Worm (Caenorhabditis elegans) whole organism, young adult: ENCODE measurements around the gene acr-2.

Experiments used
- B0261.1 ChIP-seq: sonication (generic microtip); optimal IDR thresholded peaks from 2 replicates; lab custom pipeline; 2016; ENCODE audit warnings: mild to moderate bottlenecking, missing genetic modification characterization, moderate library complexity, missing compliant biosample characterization
- F37B4.10 ChIP-seq: fragments of 200-800 bp; sonication (Bioruptor generic); IDR thresholded peaks from 2 replicates; pipeline ENCODE4 v1.3.6; 2022; ENCODE audit warnings: missing genetic modification characterization, missing compliant biosample characterization
- aptf-2 ChIP-seq: fragments of 200-800 bp; sonication (Bioruptor generic); conservative IDR thresholded peaks from 2 replicates; pipeline ENCODE4 v1.3.6; 2022; ENCODE audit warnings: missing genetic modification reagents, missing genetic modification characterization, missing compliant biosample characterization
- nhr-27 ChIP-seq: fragments of 200-800 bp; sonication (Bioruptor generic); optimal IDR thresholded peaks from 2 replicates; lab custom pipeline; 2018; ENCODE audit warnings: mild to moderate bottlenecking, missing genetic modification characterization, moderate library complexity, missing compliant biosample characterization
- nhr-90 ChIP-seq: sonication (generic microtip); optimal IDR thresholded peaks from 2 replicates; lab custom pipeline; 2016; ENCODE audit warnings: missing genotype, mild to moderate bottlenecking, missing genetic modification characterization, missing compliant biosample characterization
- pbrm-1 ChIP-seq: fragments of 200-800 bp; sonication (Bioruptor generic); IDR thresholded peaks from 2 replicates; pipeline ENCODE4 v1.3.6; 2022; ENCODE audit warnings: missing genetic modification reagents, missing genetic modification characterization, missing compliant biosample characterization
- unc-130 ChIP-seq: sonication (generic microtip); optimal IDR thresholded peaks from 2 replicates; lab custom pipeline; 2016; ENCODE audit warnings: missing genetic modification reagents, missing genetic modification characterization, missing compliant biosample characterization

ce11 chrX:6687756-6688155 is 14.6 kb upstream of the acr-2 start:
- TF ChIP-seq B0261.1 (tag; lab: Kevin White, UChicago) (no peak), F37B4.10 (GFP tag; lab: Robert Waterston, UW) (no peak), nhr-90 (no peak), aptf-2 (no peak), nhr-27 (tag; lab: Kevin White, UChicago) (no peak), pbrm-1 (GFP tag; lab: Robert Waterston, UW) (no peak), unc-130 (GFP tag; lab: Kevin White, UChicago) (no peak)
